Worm (Caenorhabditis elegans) whole organism, L4/young adult: ENCODE data around the gene ttr-43.

Source experiments
- W03F9.2 ChIP-seq: fragments of 150-350 bp; optimal IDR thresholded peaks from 2 replicates; lab custom pipeline; 2014; ENCODE audit warnings: missing biosample characterization, missing genetic modification characterization
- dao-5 ChIP-seq: sonication (generic microtip); optimal IDR thresholded peaks from 2 replicates; lab custom pipeline; 2016; ENCODE audit warnings: missing genotype, missing genetic modification characterization, moderate library complexity, missing compliant biosample characterization
- him-1 ChIP-seq: sonication (generic microtip); optimal IDR thresholded peaks from 2 replicates; lab custom pipeline; 2016; ENCODE audit warnings: missing genotype, missing genetic modification reagents, missing genetic modification characterization, missing compliant biosample characterization

The ttr-43 gene

ce11 chrV:12551638-12552478 lies 38.6 kb downstream of the ttr-43 start:
- TF ChIP-seq dao-5 (tag; lab: Kevin White, UChicago) (no peak), W03F9.2 (tag; lab: Kevin White, UChicago) (no peak), him-1 (tag; lab: Kevin White, UChicago) (no peak)

ce11 chrV:12550755-12551154 lies 39.7 kb downstream of the ttr-43 start:
- TF ChIP-seq him-1 (tag; lab: Kevin White, UChicago), result no peak
- TF ChIP-seq dao-5 (tag; lab: Kevin White, UChicago), result no peak
- TF ChIP-seq W03F9.2 (tag; lab: Kevin White, UChicago), result no peak

DNA sequence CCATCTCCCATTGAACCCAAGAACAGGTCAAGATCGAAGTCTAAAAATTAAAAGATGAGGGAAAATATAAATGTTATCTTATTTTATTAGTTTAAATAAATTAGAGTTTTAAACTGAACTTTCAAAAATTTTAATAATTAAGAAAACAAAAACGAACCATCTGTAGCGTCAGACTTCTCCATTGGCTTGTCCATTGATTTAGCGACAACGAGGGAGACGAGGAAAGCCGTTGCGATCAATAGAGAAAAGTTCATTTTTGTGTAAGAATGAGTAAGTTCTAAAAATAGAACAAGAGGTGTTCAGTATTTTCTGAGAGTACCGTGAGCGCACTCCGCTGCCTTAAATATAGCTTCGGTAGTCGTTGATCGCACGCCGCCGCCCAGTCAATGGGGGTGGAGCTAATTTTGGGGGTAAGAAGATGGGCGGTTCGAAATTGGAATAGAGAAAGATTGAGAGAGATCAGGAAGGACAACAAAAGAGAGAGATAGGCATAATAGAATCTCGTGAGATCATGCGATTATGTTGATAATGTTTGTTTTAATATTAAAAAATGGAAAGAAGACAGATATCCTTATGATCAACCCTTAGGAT lies 40.4 kb downstream of the ttr-43 start, which contains the start of gene F45D3.3:
F45D3.3 (minus strand) TSS at position 350 of the 591 bp plus-strand sequence.
- TF ChIP-seq dao-5 (tag; lab: Kevin White, UChicago), result no peak
- no peak for TF ChIP-seq him-1 (tag; lab: Kevin White, UChicago)
- no peak for TF ChIP-seq W03F9.2 (tag; lab: Kevin White, UChicago)

DNA sequence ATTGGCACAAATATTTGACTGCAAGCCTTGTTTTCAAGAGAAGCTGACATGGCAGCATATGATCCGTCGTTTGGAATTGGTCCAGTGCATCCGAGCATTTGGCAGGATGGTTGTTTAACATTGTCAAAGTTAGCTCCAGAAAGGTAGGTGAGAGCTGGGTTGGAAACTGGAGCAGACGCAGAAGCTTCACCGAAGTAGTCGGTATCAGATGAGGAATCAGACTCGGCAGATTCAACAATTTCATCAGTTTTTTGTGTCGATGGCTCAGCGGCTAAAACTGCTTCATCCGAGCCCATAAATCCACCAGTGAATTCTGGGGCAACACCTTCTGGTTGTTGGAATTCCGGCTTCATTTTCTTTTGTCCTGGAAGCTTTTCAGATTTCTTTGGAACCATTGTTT lies 40.9 kb downstream of the ttr-43 start:
- no peak for TF ChIP-seq W03F9.2 (tag; lab: Kevin White, UChicago)
- TF ChIP-seq him-1 (tag; lab: Kevin White, UChicago), result no peak
- no peak for TF ChIP-seq dao-5 (tag; lab: Kevin White, UChicago)

DNA sequence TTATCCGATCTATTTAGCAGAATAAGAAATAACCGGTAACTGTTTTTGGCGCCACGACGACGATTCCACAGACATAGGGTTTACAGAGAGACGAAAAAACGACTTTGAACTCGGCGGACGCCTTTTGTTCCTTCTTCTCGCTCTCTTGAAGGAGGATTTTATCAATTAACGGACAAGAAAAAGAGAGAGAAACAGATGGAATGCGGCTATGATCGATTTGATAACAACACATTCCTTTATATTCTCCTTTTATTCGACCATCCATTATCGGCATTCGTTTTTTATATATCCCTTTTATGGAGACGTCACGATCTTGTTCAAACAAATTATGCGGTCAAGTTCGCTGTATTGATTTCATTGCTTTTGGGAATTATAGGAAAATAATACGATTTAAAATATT lies 41.7 kb downstream of the ttr-43 start:
- TF ChIP-seq dao-5 (tag; lab: Kevin White, UChicago), result no peak
- TF ChIP-seq W03F9.2 (tag; lab: Kevin White, UChicago), result peak; percentile 31

DNA sequence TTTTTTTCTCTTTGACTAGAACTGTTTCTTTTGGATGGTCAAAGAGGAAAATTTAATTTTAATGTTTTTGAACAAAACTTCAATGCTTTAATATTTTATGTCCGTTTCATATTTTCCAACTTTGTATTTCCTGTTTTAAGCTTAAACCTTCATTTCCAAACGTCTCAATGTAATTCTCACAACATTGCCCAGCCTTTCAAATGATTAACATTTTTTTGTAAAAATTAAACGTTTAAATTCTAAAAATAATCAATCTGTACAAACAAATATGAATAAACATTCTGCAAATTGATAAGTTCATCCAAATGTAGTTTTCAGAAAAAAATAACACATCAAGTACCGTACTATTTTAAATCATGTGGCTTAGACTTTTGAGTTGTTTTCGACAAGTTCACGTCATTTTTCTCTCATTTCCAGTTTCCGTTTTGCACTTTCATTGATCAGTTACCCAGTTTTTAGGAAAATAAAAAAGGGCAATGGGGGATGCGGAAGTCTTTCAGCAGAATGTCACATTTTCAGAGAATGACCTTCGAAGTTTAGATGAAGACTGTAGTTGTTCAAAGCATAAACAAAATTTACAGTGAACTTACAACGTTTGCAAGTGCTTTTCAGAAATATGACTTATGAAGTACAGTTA lies 47.7 kb downstream of the ttr-43 start:
- TF ChIP-seq dao-5 (tag; lab: Kevin White, UChicago) (no peak), W03F9.2 (tag; lab: Kevin White, UChicago) (no peak), him-1 (tag; lab: Kevin White, UChicago) (no peak)

ce11 chrV:12541207-12541606 lies 49.3 kb downstream of the ttr-43 start:
- no peak for TF ChIP-seq dao-5 (tag; lab: Kevin White, UChicago)
- no peak for TF ChIP-seq him-1 (tag; lab: Kevin White, UChicago)
- no peak for TF ChIP-seq W03F9.2 (tag; lab: Kevin White, UChicago)

DNA sequence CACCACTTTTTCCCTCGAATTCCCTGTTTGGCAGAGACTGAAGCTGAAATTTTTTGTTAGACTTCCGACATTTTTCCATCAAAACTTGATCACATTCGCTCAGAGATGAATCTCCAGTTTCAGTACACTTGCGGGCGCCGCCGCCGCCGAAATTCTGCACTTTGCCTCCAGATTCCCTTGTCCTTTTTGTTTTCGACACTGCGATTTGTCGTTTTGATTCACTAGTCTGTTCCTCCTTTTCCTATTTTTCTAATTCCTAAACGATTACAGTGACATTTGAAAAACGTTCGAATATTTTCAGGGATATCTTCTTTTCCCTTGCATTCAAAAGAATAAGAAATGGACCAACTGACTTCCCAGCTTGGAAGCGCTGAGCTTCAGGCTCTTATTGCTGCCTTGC lies 49.8 kb downstream of the ttr-43 start, which contains the start of gene F45D3.2:
F45D3.2 (plus strand) TSS at position 301 of the 400 bp plus-strand sequence.
- TF ChIP-seq dao-5 (tag; lab: Kevin White, UChicago) (no peak), him-1 (tag; lab: Kevin White, UChicago) (no peak), W03F9.2 (tag; lab: Kevin White, UChicago) (no peak)

DNA sequence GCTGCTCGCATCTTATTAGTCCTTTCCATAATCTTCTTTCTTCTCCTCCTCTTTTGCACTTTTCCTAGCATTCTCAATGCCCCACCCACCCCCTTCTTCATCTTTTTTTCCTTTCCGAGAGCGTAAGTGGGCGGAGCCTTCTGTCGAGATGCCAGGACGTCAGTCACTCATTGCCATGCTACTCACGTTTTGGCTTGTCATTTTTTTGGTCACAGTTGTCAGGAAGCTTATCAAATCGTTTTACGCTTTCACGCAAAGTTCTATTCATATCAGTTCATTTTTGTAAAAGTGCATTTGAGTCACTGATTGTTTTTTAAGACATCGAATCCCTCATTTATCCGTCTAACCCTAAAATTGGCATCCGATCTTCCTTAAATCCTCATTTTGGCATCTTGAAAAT lies 50.5 kb downstream of the ttr-43 start:
- peak; percentile 19 for TF ChIP-seq him-1 (tag; lab: Kevin White, UChicago)
- TF ChIP-seq dao-5 (tag; lab: Kevin White, UChicago), result no peak
